Worm (Caenorhabditis elegans) whole organism, L2 larva: Measurements from ENCODE around the gene trpp-11.

Source experiments
- C34F6.9 ChIP-seq: fragments of 150-350 bp; optimal IDR thresholded peaks from 2 replicates; lab custom pipeline; 2014; ENCODE audit warnings: missing biosample characterization, missing genetic modification characterization
- Y55F3AM.14 ChIP-seq: fragments of 200-800 bp; sonication (Bioruptor generic); optimal IDR thresholded peaks from 2 replicates; lab custom pipeline; 2018; ENCODE audit warnings: mild to moderate bottlenecking, missing genetic modification characterization, missing compliant biosample characterization
- ZK546.5 ChIP-seq: sonication (generic microtip); optimal IDR thresholded peaks from 2 replicates; lab custom pipeline; 2017; ENCODE audit warnings: missing biosample characterization, missing genetic modification characterization
- blmp-1 ChIP-seq: sonication (generic microtip); optimal IDR thresholded peaks from 2 replicates; lab custom pipeline; 2017; ENCODE audit warnings: missing genetic modification characterization, mild to moderate bottlenecking, missing compliant biosample characterization, antibody characterized with exemption, moderate library complexity; ENCODE audit not compliant: insufficient read depth
- ceh-16 ChIP-seq: fragments of 150-350 bp; optimal IDR thresholded peaks from 2 replicates; lab custom pipeline; 2014; ENCODE audit warnings: missing biosample characterization, missing genetic modification characterization
- ceh-82 ChIP-seq: fragments of 150-350 bp; optimal IDR thresholded peaks from 2 replicates; lab custom pipeline; 2014; ENCODE audit warnings: missing biosample characterization, missing genetic modification characterization
- fos-1 ChIP-seq: fragments of 150-350 bp; optimal IDR thresholded peaks from 2 replicates; lab custom pipeline; 2014; ENCODE audit warnings: missing biosample characterization, missing genetic modification characterization
- lin-11 ChIP-seq: fragments of 150-350 bp; sonication (generic microtip); optimal IDR thresholded peaks from 2 replicates; lab custom pipeline; 2014; ENCODE audit warnings: missing biosample characterization, missing genetic modification characterization, inconsistent platforms, mixed read lengths
- lin-39 ChIP-seq: fragments of 150-350 bp; optimal IDR thresholded peaks from 2 replicates; lab custom pipeline; 2014; ENCODE audit warnings: missing biosample characterization, missing genetic modification reagents, missing genetic modification characterization
- lsy-2 ChIP-seq, 2 experiments: fragments of 150-350 bp in 1 of 2; sonication (generic microtip) in 1 of 2; optimal IDR thresholded peaks; 2 replicates each; lab custom pipeline; 2014 to 2017; ENCODE audit warnings: missing biosample characterization in 2 of 2, missing genetic modification characterization in 2 of 2
- mab-5 ChIP-seq: fragments of 150-350 bp; optimal IDR thresholded peaks from 2 replicates; lab custom pipeline; 2014; ENCODE audit warnings: missing biosample characterization, missing genetic modification characterization
- nhr-11 ChIP-seq: fragments of 150-350 bp; optimal IDR thresholded peaks from 2 replicates; lab custom pipeline; 2014; ENCODE audit warnings: missing biosample characterization, missing genetic modification characterization
- nhr-12 ChIP-seq: fragments of 150-350 bp; optimal IDR thresholded peaks from 2 replicates; lab custom pipeline; 2014; ENCODE audit warnings: missing biosample characterization, missing genetic modification characterization
- nhr-237 ChIP-seq: fragments of 150-350 bp; optimal IDR thresholded peaks from 2 replicates; lab custom pipeline; 2014; ENCODE audit warnings: missing biosample characterization, missing genetic modification characterization
- nhr-77 ChIP-seq: fragments of 150-350 bp; optimal IDR thresholded peaks from 2 replicates; lab custom pipeline; 2014; ENCODE audit warnings: missing biosample characterization, missing genetic modification characterization
- sem-4 ChIP-seq: fragments of 150-350 bp; optimal IDR thresholded peaks from 2 replicates; lab custom pipeline; 2014; ENCODE audit warnings: missing biosample characterization, missing genetic modification reagents, missing genetic modification characterization
- skn-1 ChIP-seq: sonication (generic microtip); optimal IDR thresholded peaks from 2 replicates; lab custom pipeline; 2017; ENCODE audit warnings: missing biosample characterization, missing genetic modification characterization
- sma-3 ChIP-seq: sonication (generic microtip); optimal IDR thresholded peaks from 2 replicates; lab custom pipeline; 2016; ENCODE audit warnings: missing genetic modification reagents, missing genetic modification characterization, missing compliant biosample characterization
- sma-9 ChIP-seq, 2 experiments: fragments of 150-350 bp in 1 of 2; sonication (generic microtip) in 1 of 2; optimal IDR thresholded peaks; 2 replicates each; lab custom pipeline; 2014 to 2016; ENCODE audit warnings: missing genetic modification characterization in 2 of 2, mild to moderate bottlenecking in 1 of 2, missing biosample characterization in 1 of 2, missing compliant biosample characterization in 1 of 2, missing genetic modification reagents in 1 of 2, moderate library complexity in 1 of 2
- snpc-4 ChIP-seq: fragments of 150-350 bp; optimal IDR thresholded peaks from 2 replicates; lab custom pipeline; 2014; ENCODE audit warnings: missing biosample characterization, missing genetic modification characterization
- unc-55 ChIP-seq: fragments of 150-350 bp; sonication (generic microtip); optimal IDR thresholded peaks from 3 replicates; lab custom pipeline; 2014; ENCODE audit warnings: missing biosample characterization, missing genetic modification reagents, missing genetic modification characterization
- ztf-1 ChIP-seq: fragments of 200-800 bp; sonication (Bioruptor generic); conservative IDR thresholded peaks from 2 replicates; pipeline ENCODE4 v1.3.6; 2022; ENCODE audit warnings: missing genetic modification characterization, missing compliant biosample characterization
- ztf-11 ChIP-seq: sonication (generic microtip); optimal IDR thresholded peaks from 2 replicates; lab custom pipeline; 2017; ENCODE audit warnings: missing biosample characterization, missing genetic modification characterization

Gene trpp-11

ce11 chrIII:853859-854359 lies 59.0 kb downstream of the trpp-11 start, which contains the start of the genes rnp-5 and tag-51:
rnp-5 (minus strand) TSS chrIII:853909.
tag-51 (plus strand) TSS chrIII:854221.
- no peak for TF ChIP-seq nhr-12 (tag; lab: Kevin White, UChicago)
- TF ChIP-seq ceh-82 (tag; lab: Kevin White, UChicago), result no peak
- no peak for TF ChIP-seq Y55F3AM.14 (GFP tag; lab: Kevin White, UChicago)
- peak; percentile 30 for TF ChIP-seq C34F6.9 (tag; lab: Kevin White, UChicago)
- no peak for TF ChIP-seq ztf-1
- no peak for TF ChIP-seq nhr-11 (tag; lab: Kevin White, UChicago)
- TF ChIP-seq lin-11 (tag; lab: Kevin White, UChicago), result no peak
- TF ChIP-seq sem-4 (tag; lab: Kevin White, UChicago), result no peak
- TF ChIP-seq skn-1, result no peak
- no peak for TF ChIP-seq lin-39
- no peak for TF ChIP-seq ztf-11 (tag; lab: Kevin White, UChicago)
- TF ChIP-seq unc-55, result peak; percentile 41
- TF ChIP-seq blmp-1 (tag; lab: Kevin White, UChicago), result peak; percentile 37
- TF ChIP-seq ceh-16 (tag; lab: Kevin White, UChicago), result no peak
- no peak for TF ChIP-seq sma-3 (GFP tag; lab: Kevin White, UChicago)
- TF ChIP-seq nhr-237 (tag; lab: Kevin White, UChicago), result no peak
- no peak for TF ChIP-seq ZK546.5 (tag; lab: Kevin White, UChicago)
- no peak for TF ChIP-seq sma-9 (GFP tag; optimal IDR thresholded peaks at IDR 0.05; lab: Kevin White, UChicago)
- TF ChIP-seq sma-9 (tag; optimal IDR thresholded peaks at IDR 0.05; lab: Kevin White, UChicago), result no peak
- no peak for TF ChIP-seq nhr-77 (tag; lab: Kevin White, UChicago)
- peak in 1 of 2 experiments; percentile 25 for TF ChIP-seq lsy-2 (tag; optimal IDR thresholded peaks at IDR 0.05; lab: Kevin White, UChicago)

- TF ChIP-seq mab-5 (tag; lab: Kevin White, UChicago) (no peak), nhr-12 (tag; lab: Kevin White, UChicago) (no peak), fos-1 (tag; lab: Kevin White, UChicago) (no peak), snpc-4 (tag; lab: Kevin White, UChicago) (no peak)
Observed at ce11 chrIII:856260-856659, 61.3 kb downstream of the trpp-11 start, which contains the start of gene K02F3.12. K02F3.12 (plus strand) TSS chrIII:856560.

- TF ChIP-seq nhr-11 (tag; lab: Kevin White, UChicago) (no peak), fos-1 (tag; lab: Kevin White, UChicago) (peak; percentile 3)
Observed at ce11 chrIII:856908-857307, 62.0 kb downstream of the trpp-11 start.
